Fruit fly (Drosophila melanogaster): ENCODE measurements around the gene mtSSB.

The mtSSB gene

DNA sequence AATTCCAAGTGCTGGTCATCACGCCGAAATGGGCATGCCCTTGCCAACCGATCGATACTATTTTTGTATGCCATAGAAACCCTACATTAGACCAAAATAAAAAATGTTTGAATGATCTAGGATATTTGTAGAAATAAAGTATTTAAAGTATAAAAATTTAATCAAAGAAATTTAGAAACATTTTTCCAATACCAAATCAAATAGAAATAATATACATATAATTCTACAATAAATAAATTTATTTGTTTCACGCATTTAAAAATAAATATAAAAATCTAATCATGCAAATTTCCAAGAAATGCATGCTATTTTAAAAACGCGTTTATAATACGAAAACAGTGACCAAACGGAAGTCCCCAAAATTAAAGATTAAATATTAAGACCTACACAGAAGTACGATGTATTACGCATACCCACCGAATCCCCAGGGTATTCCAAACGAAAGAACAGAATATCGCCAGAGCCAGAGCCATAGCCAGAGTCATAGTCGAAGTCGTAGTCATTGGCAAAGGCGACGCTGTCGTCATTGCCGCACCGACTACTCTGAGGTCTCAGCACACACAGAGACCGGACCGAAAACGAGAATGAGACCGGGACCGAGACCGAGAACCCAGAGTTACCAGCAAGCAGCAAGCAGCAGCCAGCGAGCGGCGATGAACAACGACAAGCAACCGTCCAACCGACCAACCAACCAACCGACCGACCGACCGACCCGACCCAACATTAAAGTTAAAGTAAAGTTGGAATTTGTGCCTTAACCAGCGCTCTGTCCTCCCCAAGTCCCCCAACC lies 4.1 kb upstream of the mtSSB start (continued):
- no peak for TF ChIP-seq run (tag; optimal IDR thresholded peaks at IDR 0.05)
- no peak for TF ChIP-seq Nf-YA (GFP tag; IDR thresholded peaks at IDR 0.05)
- no peak for TF ChIP-seq HLH54F (GFP tag; optimal IDR thresholded peaks at IDR 0.05)
- peak; percentile 56 for TF ChIP-seq Sox102F (GFP tag; optimal IDR thresholded peaks at IDR 0.05)
- no peak for TF ChIP-seq CG6272 (GFP tag; IDR thresholded peaks at IDR 0.05)
- peak; percentile 8 for TF ChIP-seq CG6254 (GFP tag; optimal IDR thresholded peaks at IDR 0.05)
- TF ChIP-seq Bteb2 (GFP tag; optimal IDR thresholded peaks at IDR 0.05), result no peak
- 0 out of 3 replicates have a peak, but pooled peaks have one; percentile 29 for TF ChIP-seq CG6791 (GFP tag; IDR thresholded peaks at IDR 0.05; ENCODE audit: partially characterized antibody)
- TF ChIP-seq jing (GFP tag; optimal IDR thresholded peaks at IDR 0.05), result no peak
- no peak for TF ChIP-seq CG12942 (GFP tag; optimal IDR thresholded peaks at IDR 0.05)
- TF ChIP-seq CG15479 (GFP tag; optimal IDR thresholded peaks at IDR 0.05), result no peak
- TF ChIP-seq Med (GFP tag), result peak; percentile 83
- peak; percentile 61 for TF ChIP-seq CG8924 (tag; optimal IDR thresholded peaks at IDR 0.05)
- no peak for TF ChIP-seq Camta (GFP tag; optimal IDR thresholded peaks at IDR 0.05)
- TF ChIP-seq sisA (GFP tag; IDR thresholded peaks at IDR 0.05), result peak; percentile 3; the same call in 1 of the 2 replicates
- TF ChIP-seq hbn (GFP tag; IDR thresholded peaks at IDR 0.05; ENCODE audit: partially characterized antibody), result no peak
- TF ChIP-seq CTCF (GFP tag; optimal IDR thresholded peaks at IDR 0.05), result no peak
- no peak for TF ChIP-seq ssp (GFP tag; IDR thresholded peaks at IDR 0.05)
- peak; percentile 52 for TF ChIP-seq CG18599 (GFP tag; optimal IDR thresholded peaks at IDR 0.05)
- TF ChIP-seq az2 (GFP tag; optimal IDR thresholded peaks at IDR 0.05), result peak; percentile 20
- peak; percentile 74 for TF ChIP-seq sens (GFP tag)
- TF ChIP-seq abd-A (tag; optimal IDR thresholded peaks at IDR 0.05), result peak; percentile 59
- TF ChIP-seq Chrac-16 (GFP tag; optimal IDR thresholded peaks at IDR 0.05), result peak; percentile 17
- no peak for TF ChIP-seq sqz (GFP tag; optimal IDR thresholded peaks at IDR 0.05)
- no peak for TF ChIP-seq lov (optimal IDR thresholded peaks at IDR 0.05)
- no peak for TF ChIP-seq lov (GFP tag; IDR thresholded peaks at IDR 0.05)
- peak; percentile 23 for TF ChIP-seq Fer3 (tag; optimal IDR thresholded peaks at IDR 0.05)
- TF ChIP-seq H15 (GFP tag; IDR thresholded peaks at IDR 0.05), result 0 out of 3 replicates have a peak, but pooled peaks have one; percentile 5
- peak; percentile 41 for TF ChIP-seq sob (GFP tag; IDR thresholded peaks at IDR 0.05)
- TF ChIP-seq tup (GFP tag; optimal IDR thresholded peaks at IDR 0.05), result no peak
- TF ChIP-seq croc (GFP tag; conservative IDR thresholded peaks at IDR 0.05), result 0 out of 3 replicates have a peak, but pooled peaks have one; percentile 21
- TF ChIP-seq CG16863 (GFP tag; optimal IDR thresholded peaks at IDR 0.05), result no peak
- no peak for TF ChIP-seq CG2129 (GFP tag; IDR thresholded peaks at IDR 0.05; ENCODE audit: partially characterized antibody)
- TF ChIP-seq Hr51 (GFP tag; optimal IDR thresholded peaks at IDR 0.05), result peak in 1 of 2 experiments; percentile 64
- peak; percentile 81 for TF ChIP-seq gem (tag; optimal IDR thresholded peaks at IDR 0.05)
- no peak for TF ChIP-seq Hey (tag; optimal IDR thresholded peaks at IDR 0.05)
- TF ChIP-seq dmrt99B (tag; optimal IDR thresholded peaks at IDR 0.05), result peak; percentile 33
- TF ChIP-seq pzg (GFP tag; optimal IDR thresholded peaks at IDR 0.05), result no peak
- TF ChIP-seq Bgb (GFP tag; IDR thresholded peaks at IDR 0.05; ENCODE audit: partially characterized antibody), result peak; percentile 35; the same call in 1 of the 2 replicates
- TF ChIP-seq eve (GFP tag; optimal IDR thresholded peaks at IDR 0.05), result no peak
- no peak for TF ChIP-seq jumu (GFP tag; optimal IDR thresholded peaks at IDR 0.05)
- TF ChIP-seq Ssrp (tag; optimal IDR thresholded peaks at IDR 0.05), result peak; percentile 62
- peak; percentile 37 for TF ChIP-seq Xbp1 (GFP tag; optimal IDR thresholded peaks at IDR 0.05)
- TF ChIP-seq dan (GFP tag; IDR thresholded peaks at IDR 0.05), result no peak
- no peak for TF ChIP-seq Rx (GFP tag; IDR thresholded peaks at IDR 0.05)
- TF ChIP-seq CG12391 (tag; optimal IDR thresholded peaks at IDR 0.05), result peak; percentile 61
- peak; percentile 15 for TF ChIP-seq CG17359 (tag; optimal IDR thresholded peaks at IDR 0.05)
- peak; percentile 38 for TF ChIP-seq unpg (GFP tag; optimal IDR thresholded peaks at IDR 0.05)
- TF ChIP-seq CG2199 (GFP tag; IDR thresholded peaks at IDR 0.05), result peak; percentile 85; the same call in 2 of the 3 replicates

All from whole organism, embryonic.